Worm (Caenorhabditis elegans) whole organism, L1 larva: Measurements from ENCODE around the gene K01G12.3.

Experiments
- C04F5.9 ChIP-seq: sonication (generic microtip); optimal IDR thresholded peaks from 2 replicates; lab custom pipeline; 2016; ENCODE audit warnings: missing genetic modification characterization, missing compliant biosample characterization
- C16A3.4 ChIP-seq: fragments of 150-350 bp; optimal IDR thresholded peaks from 2 replicates; lab custom pipeline; 2014; ENCODE audit warnings: missing biosample characterization, missing genetic modification characterization
- C34B4.2 ChIP-seq: sonication (generic microtip); optimal IDR thresholded peaks from 2 replicates; lab custom pipeline; 2017; ENCODE audit warnings: mild to moderate bottlenecking, missing genetic modification characterization, missing compliant biosample characterization
- F16B12.6 ChIP-seq: fragments of 150-350 bp; optimal IDR thresholded peaks from 2 replicates; lab custom pipeline; 2014; ENCODE audit warnings: missing biosample characterization, missing genetic modification characterization
- aly-2 ChIP-seq: fragments of 150-350 bp; optimal IDR thresholded peaks from 2 replicates; lab custom pipeline; 2014; ENCODE audit warnings: missing biosample characterization, missing genetic modification characterization
- ama-1 ChIP-seq: fragments of 150-350 bp; optimal IDR thresholded peaks from 2 replicates; lab custom pipeline; 2014
- blmp-1 ChIP-seq: fragments of 150-350 bp; optimal IDR thresholded peaks from 2 replicates; lab custom pipeline; 2014; ENCODE audit warnings: missing biosample characterization, missing genetic modification characterization
- ceh-63 ChIP-seq: fragments of 200-800 bp; sonication (Bioruptor generic); optimal IDR thresholded peaks from 2 replicates; lab custom pipeline; 2018; ENCODE audit warnings: mild to moderate bottlenecking, missing genetic modification characterization, missing compliant biosample characterization
- ceh-88 ChIP-seq: fragments of 200-800 bp; sonication (Bioruptor generic); IDR thresholded peaks from 2 replicates; pipeline ENCODE4 v1.3.6; 2022; ENCODE audit warnings: missing genetic modification characterization, missing compliant biosample characterization
- ces-1 ChIP-seq: fragments of 150-350 bp; optimal IDR thresholded peaks from 2 replicates; lab custom pipeline; 2014; ENCODE audit warnings: missing biosample characterization, missing genetic modification reagents, missing genetic modification characterization
- dsc-1 ChIP-seq: sonication (generic microtip); optimal IDR thresholded peaks from 2 replicates; lab custom pipeline; 2016; ENCODE audit warnings: mild to moderate bottlenecking, missing genetic modification characterization, missing compliant biosample characterization
- efl-1 ChIP-seq, 4 experiments: fragments of 150-350 bp; optimal IDR thresholded peaks in 3 of 4; peaks in 1 of 4; 1 replicate in 1 of 4; 2 replicates in 3 of 4; lab custom pipeline; 2014; ENCODE audit warnings: missing biosample characterization in 2 of 4, missing genetic modification characterization in 2 of 4, missing genetic modification reagents in 2 of 4
- egl-13 ChIP-seq: sonication (generic microtip); optimal IDR thresholded peaks from 2 replicates; lab custom pipeline; 2016; ENCODE audit warnings: missing genotype, missing genetic modification reagents, missing genetic modification characterization, missing compliant biosample characterization
- elt-3 ChIP-seq, 6 experiments: fragments of 150-350 bp in 1 of 6; sonication (generic microtip); optimal IDR thresholded peaks; 2 replicates each; lab custom pipeline; 2017 to 2018; ENCODE audit warnings: missing biosample characterization in 6 of 6, missing genetic modification characterization in 6 of 6, inconsistent platforms in 1 of 6
- ets-5 ChIP-seq: fragments of 200-800 bp; sonication (Bioruptor generic); IDR thresholded peaks from 2 replicates; pipeline ENCODE4 v1.3.6; 2022; ENCODE audit warnings: missing genetic modification characterization, missing compliant biosample characterization
- fkh-8 ChIP-seq: sonication (generic microtip); optimal IDR thresholded peaks from 2 replicates; lab custom pipeline; 2016; ENCODE audit warnings: mild to moderate bottlenecking, missing genetic modification characterization, missing compliant biosample characterization
- grh-1 ChIP-seq: fragments of 200-800 bp; sonication (Bioruptor generic); IDR thresholded peaks from 2 replicates; pipeline ENCODE4 v1.3.6; 2022; ENCODE audit warnings: missing genetic modification reagents, missing genetic modification characterization, missing compliant biosample characterization
- hlh-4 ChIP-seq: sonication (generic microtip); optimal IDR thresholded peaks from 2 replicates; lab custom pipeline; 2016; ENCODE audit warnings: mild to moderate bottlenecking, missing genetic modification characterization, missing compliant biosample characterization
- hpl-2 ChIP-seq: fragments of 150-350 bp; optimal IDR thresholded peaks from 2 replicates; lab custom pipeline; 2014; ENCODE audit warnings: missing biosample characterization, missing genetic modification reagents, missing genetic modification characterization
- isw-1 ChIP-seq: fragments of 200-800 bp; sonication (Bioruptor generic); IDR thresholded peaks from 2 replicates; pipeline ENCODE4 v1.3.6; 2022; ENCODE audit warnings: missing genetic modification characterization, missing compliant biosample characterization
- lin-13 ChIP-seq: fragments of 150-350 bp; optimal IDR thresholded peaks from 2 replicates; lab custom pipeline; 2014; ENCODE audit warnings: missing biosample characterization, missing genetic modification reagents, missing genetic modification characterization
- mep-1 ChIP-seq: fragments of 150-350 bp; optimal IDR thresholded peaks from 2 replicates; lab custom pipeline; 2014; ENCODE audit warnings: missing biosample characterization, missing genetic modification characterization
- nhr-12 ChIP-seq: sonication (generic microtip); optimal IDR thresholded peaks from 2 replicates; lab custom pipeline; 2017; ENCODE audit warnings: missing biosample characterization, missing genetic modification characterization
- nhr-237 ChIP-seq: fragments of 150-350 bp; optimal IDR thresholded peaks from 2 replicates; lab custom pipeline; 2014; ENCODE audit warnings: missing biosample characterization, missing genetic modification characterization
- nhr-77 ChIP-seq: fragments of 150-350 bp; optimal IDR thresholded peaks from 2 replicates; lab custom pipeline; 2014; ENCODE audit warnings: missing biosample characterization, missing genetic modification characterization
- nhr-90 ChIP-seq: sonication (generic microtip); optimal IDR thresholded peaks from 2 replicates; lab custom pipeline; 2016; ENCODE audit warnings: mild to moderate bottlenecking, missing genetic modification characterization, missing compliant biosample characterization; ENCODE audit not compliant: poor library complexity
- rnt-1 ChIP-seq: sonication (generic microtip); optimal IDR thresholded peaks from 2 replicates; lab custom pipeline; 2016; ENCODE audit warnings: mild to moderate bottlenecking, missing genetic modification characterization, moderate library complexity, missing compliant biosample characterization
- skn-1 ChIP-seq: fragments of 150-350 bp; optimal IDR thresholded peaks from 2 replicates; lab custom pipeline; 2014; ENCODE audit warnings: missing biosample characterization, missing genetic modification characterization
- sup-37 ChIP-seq: fragments of 200-800 bp; sonication (Bioruptor generic); optimal IDR thresholded peaks from 2 replicates; lab custom pipeline; 2018; ENCODE audit warnings: mild to moderate bottlenecking, missing genetic modification characterization, missing compliant biosample characterization
- tbx-2 ChIP-seq: sonication (generic microtip); optimal IDR thresholded peaks from 2 replicates; lab custom pipeline; 2016; ENCODE audit warnings: missing genetic modification characterization, missing compliant biosample characterization
- unc-130 ChIP-seq: fragments of 150-350 bp; optimal IDR thresholded peaks from 2 replicates; lab custom pipeline; 2017; ENCODE audit warnings: missing biosample characterization, missing genetic modification characterization, inconsistent platforms
- unc-62 ChIP-seq: fragments of 150-350 bp; optimal IDR thresholded peaks from 2 replicates; lab custom pipeline; 2014; ENCODE audit warnings: missing biosample characterization, missing genetic modification reagents, missing genetic modification characterization
- unc-86 ChIP-seq: sonication (generic microtip); optimal IDR thresholded peaks from 2 replicates; lab custom pipeline; 2016; ENCODE audit warnings: missing genetic modification characterization, missing compliant biosample characterization
- unc-98 ChIP-seq: fragments of 200-800 bp; sonication (Bioruptor generic); IDR thresholded peaks from 2 replicates; pipeline ENCODE4 v1.3.6; 2022; ENCODE audit warnings: missing genetic modification characterization, missing compliant biosample characterization
- zip-4 ChIP-seq: fragments of 200-800 bp; sonication (Bioruptor generic); optimal IDR thresholded peaks from 2 replicates; lab custom pipeline; 2018; ENCODE audit warnings: mild to moderate bottlenecking, missing genetic modification characterization, moderate library complexity, missing compliant biosample characterization

Gene K01G12.3

ce11 chrIV:14228069-14228468, 34.8 kb downstream of the K01G12.3 start, which contains the start of gene F02H6.7:
Gene F02H6.7 (minus strand): TSS chrIV:14228169.
- TF ChIP-seq C04F5.9 (tag; lab: Kevin White, UChicago): no peak
- no peak for TF ChIP-seq unc-98 (GFP tag; lab: Robert Waterston, UW)
- TF ChIP-seq F16B12.6 (tag; lab: Kevin White, UChicago): no peak
- TF ChIP-seq ama-1 (lab: Kevin White, UChicago): no peak
- TF ChIP-seq unc-86 (tag; lab: Kevin White, UChicago): no peak
- no peak for TF ChIP-seq C34B4.2 (tag; lab: Kevin White, UChicago)
- no peak for TF ChIP-seq efl-1 (optimal IDR thresholded peaks at IDR 0.05; lab: Kevin White, UChicago)
- no peak for TF ChIP-seq efl-1 (GFP tag; optimal IDR thresholded peaks at IDR 0.05 in 1 of 2; lab: Kevin White, UChicago)

- TF ChIP-seq unc-62 (GFP tag; lab: Kevin White, UChicago) (no peak), rnt-1 (no peak), unc-98 (GFP tag; lab: Robert Waterston, UW) (no peak), unc-130 (no peak), isw-1 (GFP tag; lab: Robert Waterston, UW) (no peak), C04F5.9 (tag; lab: Kevin White, UChicago) (no peak), C16A3.4 (tag; lab: Kevin White, UChicago) (no peak), ets-5 (GFP tag; lab: Robert Waterston, UW) (no peak)
- TF ChIP-seq, all 84 proteins: peak for 0
Observed at ce11 chrIV:14230799-14231198, 37.5 kb downstream of the K01G12.3 start, which contains the start of gene F02H6.6. Gene F02H6.6 (minus strand): TSS chrIV:14230899.

- no peak for TF ChIP-seq zip-4 (GFP tag; lab: Kevin White, UChicago)
- TF ChIP-seq fkh-8 (tag; lab: Kevin White, UChicago): no peak
- no peak for TF ChIP-seq nhr-12 (tag; lab: Kevin White, UChicago)
- no peak for TF ChIP-seq ama-1 (lab: Kevin White, UChicago)
- TF ChIP-seq ceh-63: no peak
- no peak for TF ChIP-seq C16A3.4 (tag; lab: Kevin White, UChicago)
- no peak for TF ChIP-seq nhr-90 (tag; lab: Kevin White, UChicago)
- TF ChIP-seq hpl-2: no peak
- TF ChIP-seq hlh-4 (tag; lab: Kevin White, UChicago): no peak
- TF ChIP-seq blmp-1 (tag; lab: Kevin White, UChicago): no peak
- no peak for TF ChIP-seq egl-13 (tag; lab: Kevin White, UChicago)
- no peak for TF ChIP-seq nhr-237 (tag; lab: Kevin White, UChicago)
- no peak for TF ChIP-seq aly-2 (tag; lab: Kevin White, UChicago)
- TF ChIP-seq dsc-1 (tag; lab: Kevin White, UChicago): no peak
- no peak for TF ChIP-seq nhr-77
- no peak for TF ChIP-seq skn-1 (tag; lab: Kevin White, UChicago)
- TF ChIP-seq, all 84 proteins: peak for 0
Observed at ce11 chrIV:14238976-14239375, 45.7 kb downstream of the K01G12.3 start, which contains the start of gene Y64G10A.1. Gene Y64G10A.1 (minus strand): TSS chrIV:14239076.

ce11 chrIV:14241382-14242122, 48.3 kb downstream of the K01G12.3 start, which contains the start of gene Y64G10A.10:
Gene Y64G10A.10 (minus strand): TSS chrIV:14241432.
- TF ChIP-seq ces-1 (no peak), tbx-2 (no peak), grh-1 (no peak), unc-98 (GFP tag; lab: Robert Waterston, UW) (no peak), elt-3 (tag; optimal IDR thresholded peaks at IDR 0.05; lab: Kevin White, UChicago) (no peak), rnt-1 (no peak), sup-37 (GFP tag; lab: Kevin White, UChicago) (no peak), ceh-88 (GFP tag; lab: Robert Waterston, UW) (no peak), mep-1 (tag; lab: Kevin White, UChicago) (no peak), lin-13 (no peak), ceh-63 (no peak), isw-1 (GFP tag; lab: Robert Waterston, UW) (no peak)
